Worm (Caenorhabditis elegans): ENCODE results near the gene T05A8.2.

DNA sequence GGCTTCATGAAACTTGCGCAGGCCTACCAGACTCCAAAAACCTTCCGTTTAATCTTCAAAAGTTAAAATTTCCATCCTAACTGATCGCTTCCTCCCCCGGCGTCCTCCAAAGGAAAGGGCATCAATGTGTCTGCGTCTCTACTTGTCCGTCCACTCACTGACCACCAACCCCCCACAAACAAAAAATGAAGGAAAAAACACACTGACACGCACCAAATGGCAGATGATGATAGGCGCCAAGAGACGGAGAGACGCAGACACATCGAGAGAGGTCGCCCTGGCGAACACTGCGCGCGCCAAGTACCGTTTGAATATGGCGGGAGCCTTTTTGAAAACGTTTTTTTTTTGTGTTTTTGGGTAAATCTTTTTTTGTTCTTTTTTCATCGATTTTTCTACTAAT, 23.9 kb upstream of the T05A8.2 start:
- TF ChIP-seq nhr-77 (tag; optimal IDR thresholded peaks at IDR 0.05): no peak
- no peak for TF ChIP-seq nhr-237 (tag; optimal IDR thresholded peaks at IDR 0.05)
- TF ChIP-seq tlp-1 (tag; optimal IDR thresholded peaks at IDR 0.05): no peak
- TF ChIP-seq snpc-4 (tag; optimal IDR thresholded peaks at IDR 0.05): no peak
- no peak for TF ChIP-seq unc-86 (tag; optimal IDR thresholded peaks at IDR 0.05)

Data from whole organism, L1 larva.